Worm (Caenorhabditis elegans): ENCODE data around the gene F32D1.7.

Gene F32D1.7

DNA sequence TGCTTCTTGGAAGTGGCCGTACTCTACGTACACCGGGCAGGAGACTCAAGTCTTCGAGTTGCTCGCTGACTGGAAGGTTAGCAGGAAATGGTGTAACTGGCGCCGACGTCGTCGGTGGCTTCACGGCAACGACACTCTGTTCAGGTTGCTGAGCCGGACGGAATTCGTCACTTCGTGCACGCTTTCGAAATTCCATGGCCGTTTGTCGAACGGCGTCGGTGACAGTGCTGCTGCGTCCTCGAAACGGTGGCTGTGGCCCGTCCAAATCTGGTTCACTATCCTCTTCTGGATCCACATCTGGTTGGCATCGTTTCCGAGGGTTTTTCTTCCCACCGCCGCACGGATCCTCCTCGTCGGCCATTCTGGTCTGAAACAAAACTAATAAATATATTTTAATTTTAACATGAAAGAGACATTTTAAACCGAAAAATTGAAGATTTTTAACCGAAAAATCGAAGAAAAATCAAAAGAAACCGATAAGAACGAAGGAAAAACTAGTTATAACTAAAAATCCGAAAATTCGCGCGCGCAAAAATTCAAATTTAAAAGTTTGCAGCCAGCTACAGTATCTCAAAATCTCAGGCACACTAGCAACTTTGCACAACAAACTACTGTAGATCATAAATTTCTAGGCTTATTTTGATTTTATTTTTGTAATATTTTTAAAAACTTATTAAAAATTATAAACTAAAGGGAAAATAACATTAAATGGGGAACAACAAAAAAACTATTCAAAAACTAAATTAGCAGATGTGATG lies at the start of gene F32D1.7:
Gene F32D1.7, minus strand, starts transcription at position 367 of the 758 bp plus-strand sequence.
- TF ChIP-seq tbx-11 (GFP tag; IDR thresholded peaks at IDR 0.05) (no peak), flt-1 (GFP tag; IDR thresholded peaks at IDR 0.05) (no peak), pes-1 (GFP tag; IDR thresholded peaks at IDR 0.05) (no peak), ama-1 (optimal IDR thresholded peaks at IDR 0.05) (no peak), ceh-13 (GFP tag; optimal IDR thresholded peaks at IDR 0.05) (no peak), hmg-4 (GFP tag; optimal IDR thresholded peaks at IDR 0.05) (no peak), ets-7 (tag; optimal IDR thresholded peaks at IDR 0.05) (no peak), tra-4 (tag; optimal IDR thresholded peaks at IDR 0.05) (no peak), scrt-1 (GFP tag; IDR thresholded peaks at IDR 0.05) (no peak), hnd-1 (tag; optimal IDR thresholded peaks at IDR 0.05) (no peak), B0310.2 (tag; optimal IDR thresholded peaks at IDR 0.05) (no peak), ceh-36 (tag; optimal IDR thresholded peaks at IDR 0.05) (no peak), aly-1 (tag; optimal IDR thresholded peaks at IDR 0.05) (no peak), F13C5.2 (tag; optimal IDR thresholded peaks at IDR 0.05) (no peak), hmbx-1 (tag; optimal IDR thresholded peaks at IDR 0.05) (no peak), sea-1 (GFP tag; conservative IDR thresholded peaks at IDR 0.05) (no peak), tbx-37 (GFP tag; conservative IDR thresholded peaks at IDR 0.05) (no peak)

DNA sequence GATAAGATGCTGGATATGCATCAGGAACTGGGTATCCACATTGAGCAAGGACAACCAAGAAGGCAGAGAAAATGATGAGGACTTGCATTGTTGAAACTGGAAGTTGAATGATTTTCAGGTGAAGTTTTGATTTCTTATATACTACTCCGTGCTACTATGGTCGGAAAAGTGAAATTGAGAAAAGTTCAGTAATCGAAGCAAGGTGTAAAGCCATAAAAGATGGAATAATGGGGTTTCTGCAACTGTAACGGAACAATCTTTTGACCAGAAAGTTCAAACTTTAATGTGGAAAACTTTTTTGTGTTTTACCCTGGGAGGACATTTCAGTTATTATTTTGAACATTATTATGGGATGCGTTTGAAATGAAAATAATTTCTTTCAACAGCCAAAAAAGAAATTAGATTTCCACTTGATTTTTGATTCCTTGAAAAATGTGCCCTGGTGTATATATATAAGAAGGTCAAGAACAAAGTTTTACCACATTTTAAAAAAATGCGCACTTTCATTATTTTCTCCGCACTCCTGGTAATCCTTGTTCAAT lies 48.0 kb upstream of the F32D1.7 start, which contains the start of the genes Y47D7A.9 and Y47D7A.19:
Gene Y47D7A.9, minus strand, starts transcription at position 101 of the 542 bp plus-strand sequence.
Gene Y47D7A.19, plus strand, starts transcription at position 492 of the 542 bp plus-strand sequence.
- no peak for TF ChIP-seq ceh-13 (GFP tag; optimal IDR thresholded peaks at IDR 0.05)
- no peak for TF ChIP-seq pes-1 (GFP tag; IDR thresholded peaks at IDR 0.05)
- TF ChIP-seq sea-1 (GFP tag; conservative IDR thresholded peaks at IDR 0.05): no peak
- no peak for TF ChIP-seq hmbx-1 (tag; optimal IDR thresholded peaks at IDR 0.05)
- TF ChIP-seq tra-4 (tag; optimal IDR thresholded peaks at IDR 0.05): no peak
- no peak for TF ChIP-seq B0310.2 (tag; optimal IDR thresholded peaks at IDR 0.05)
- TF ChIP-seq hmg-4 (GFP tag; optimal IDR thresholded peaks at IDR 0.05): no peak
- no peak for TF ChIP-seq flt-1 (GFP tag; IDR thresholded peaks at IDR 0.05)
- no peak for TF ChIP-seq tbx-11 (GFP tag; IDR thresholded peaks at IDR 0.05)
- TF ChIP-seq F13C5.2 (tag; optimal IDR thresholded peaks at IDR 0.05): no peak
- TF ChIP-seq ceh-36 (tag; optimal IDR thresholded peaks at IDR 0.05): no peak
- no peak for TF ChIP-seq ets-7 (tag; optimal IDR thresholded peaks at IDR 0.05)
- TF ChIP-seq hnd-1 (tag; optimal IDR thresholded peaks at IDR 0.05): no peak
- TF ChIP-seq scrt-1 (GFP tag; IDR thresholded peaks at IDR 0.05): no peak
- TF ChIP-seq tbx-37 (GFP tag; conservative IDR thresholded peaks at IDR 0.05): no peak
- no peak for TF ChIP-seq ama-1 (optimal IDR thresholded peaks at IDR 0.05)

ce11 chrV:4423087-4423486 lies 47.1 kb upstream of the F32D1.7 start:
- TF ChIP-seq tbx-37 (GFP tag; conservative IDR thresholded peaks at IDR 0.05): no peak
- TF ChIP-seq hmg-4 (GFP tag; optimal IDR thresholded peaks at IDR 0.05): no peak
- TF ChIP-seq aly-1 (tag; optimal IDR thresholded peaks at IDR 0.05): no peak
- TF ChIP-seq ama-1 (optimal IDR thresholded peaks at IDR 0.05): no peak
- TF ChIP-seq ceh-13 (GFP tag; optimal IDR thresholded peaks at IDR 0.05): no peak
- no peak for TF ChIP-seq F13C5.2 (tag; optimal IDR thresholded peaks at IDR 0.05)
- no peak for TF ChIP-seq ets-7 (tag; optimal IDR thresholded peaks at IDR 0.05)
- no peak for TF ChIP-seq hmbx-1 (tag; optimal IDR thresholded peaks at IDR 0.05)

DNA sequence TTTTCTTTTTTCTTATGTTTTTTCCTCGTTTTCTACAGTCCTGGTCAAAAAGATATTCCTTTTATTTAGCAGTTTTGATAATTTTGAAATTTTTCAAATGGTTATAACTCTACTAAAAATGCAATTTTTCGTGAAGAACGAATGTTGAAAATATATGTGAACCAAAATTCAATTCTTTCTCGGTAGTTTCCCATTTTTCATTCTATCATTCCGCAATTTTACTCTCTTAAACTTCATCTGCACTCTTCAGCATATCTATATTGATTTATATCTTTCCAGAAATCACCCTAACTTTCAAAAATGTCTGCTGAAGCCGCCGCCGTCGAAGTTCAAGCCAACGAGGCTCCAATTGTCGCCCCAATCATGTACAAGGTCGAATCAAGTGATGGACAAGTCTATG lies 46.2 kb upstream of the F32D1.7 start, which contains the start of gene skr-7:
Gene skr-7, plus strand, starts transcription at position 301 of the 400 bp plus-strand sequence.
- TF ChIP-seq tra-4 (tag; optimal IDR thresholded peaks at IDR 0.05): no peak
- no peak for TF ChIP-seq ceh-36 (tag; optimal IDR thresholded peaks at IDR 0.05)
- TF ChIP-seq flt-1 (GFP tag; IDR thresholded peaks at IDR 0.05): no peak
- TF ChIP-seq hnd-1 (tag; optimal IDR thresholded peaks at IDR 0.05): no peak
- no peak for TF ChIP-seq hmbx-1 (tag; optimal IDR thresholded peaks at IDR 0.05)
- no peak for TF ChIP-seq F13C5.2 (tag; optimal IDR thresholded peaks at IDR 0.05)
- no peak for TF ChIP-seq ets-7 (tag; optimal IDR thresholded peaks at IDR 0.05)
- no peak for TF ChIP-seq hmg-4 (GFP tag; optimal IDR thresholded peaks at IDR 0.05)
- no peak for TF ChIP-seq aly-1 (tag; optimal IDR thresholded peaks at IDR 0.05)
- TF ChIP-seq tbx-37 (GFP tag; conservative IDR thresholded peaks at IDR 0.05): no peak
- no peak for TF ChIP-seq tbx-11 (GFP tag; IDR thresholded peaks at IDR 0.05)
- no peak for TF ChIP-seq B0310.2 (tag; optimal IDR thresholded peaks at IDR 0.05)
- TF ChIP-seq sea-1 (GFP tag; conservative IDR thresholded peaks at IDR 0.05): no peak
- TF ChIP-seq pes-1 (GFP tag; IDR thresholded peaks at IDR 0.05): no peak
- no peak for TF ChIP-seq scrt-1 (GFP tag; IDR thresholded peaks at IDR 0.05)
- no peak for TF ChIP-seq ama-1 (optimal IDR thresholded peaks at IDR 0.05)
- TF ChIP-seq ceh-13 (GFP tag; optimal IDR thresholded peaks at IDR 0.05): no peak

DNA sequence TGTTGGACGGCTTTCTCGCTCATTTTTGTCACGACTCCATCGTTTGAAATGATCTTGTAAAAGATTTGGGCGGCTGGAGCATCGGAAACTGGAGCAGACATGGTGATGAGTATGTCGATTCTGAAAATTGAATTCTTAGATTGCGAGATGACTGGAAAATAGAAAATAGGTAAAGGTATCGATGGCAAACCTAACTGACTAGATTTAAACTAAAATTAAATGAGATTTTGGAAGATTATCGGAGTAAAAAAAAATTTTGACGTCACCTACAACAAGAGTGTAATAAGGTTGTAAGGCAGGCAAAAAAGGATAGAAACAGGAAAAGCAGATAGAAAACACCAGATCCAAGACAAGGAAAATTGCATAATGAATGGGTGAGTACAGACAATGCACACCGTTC lies 45.5 kb upstream of the F32D1.7 start, which contains the start of gene skr-14:
Gene skr-14, minus strand, starts transcription at position 101 of the 400 bp plus-strand sequence.
- TF ChIP-seq hnd-1 (tag; optimal IDR thresholded peaks at IDR 0.05): no peak
- TF ChIP-seq flt-1 (GFP tag; IDR thresholded peaks at IDR 0.05): no peak
- TF ChIP-seq aly-1 (tag; optimal IDR thresholded peaks at IDR 0.05): no peak
- TF ChIP-seq pes-1 (GFP tag; IDR thresholded peaks at IDR 0.05): no peak
- TF ChIP-seq ceh-13 (GFP tag; optimal IDR thresholded peaks at IDR 0.05): no peak
- TF ChIP-seq sea-1 (GFP tag; conservative IDR thresholded peaks at IDR 0.05): no peak
- TF ChIP-seq B0310.2 (tag; optimal IDR thresholded peaks at IDR 0.05): no peak
- no peak for TF ChIP-seq scrt-1 (GFP tag; IDR thresholded peaks at IDR 0.05)
- TF ChIP-seq tra-4 (tag; optimal IDR thresholded peaks at IDR 0.05): no peak
- TF ChIP-seq tbx-37 (GFP tag; conservative IDR thresholded peaks at IDR 0.05): no peak
- no peak for TF ChIP-seq hmbx-1 (tag; optimal IDR thresholded peaks at IDR 0.05)
- TF ChIP-seq F13C5.2 (tag; optimal IDR thresholded peaks at IDR 0.05): no peak
- no peak for TF ChIP-seq ama-1 (optimal IDR thresholded peaks at IDR 0.05)
- TF ChIP-seq ceh-36 (tag; optimal IDR thresholded peaks at IDR 0.05): no peak
- no peak for TF ChIP-seq hmg-4 (GFP tag; optimal IDR thresholded peaks at IDR 0.05)
- no peak for TF ChIP-seq ets-7 (tag; optimal IDR thresholded peaks at IDR 0.05)
- no peak for TF ChIP-seq tbx-11 (GFP tag; IDR thresholded peaks at IDR 0.05)

ce11 chrV:4419767-4420322 lies 43.9 kb upstream of the F32D1.7 start, which contains the start of the genes Y47D7A.7 and Y47D7A.2:
Y47D7A.7 (minus strand) TSS chrV:4419867.
Y47D7A.2 (plus strand) TSS chrV:4420272.
- TF ChIP-seq F13C5.2 (tag; optimal IDR thresholded peaks at IDR 0.05) (no peak), ama-1 (optimal IDR thresholded peaks at IDR 0.05) (no peak), ets-7 (tag; optimal IDR thresholded peaks at IDR 0.05) (no peak), tra-4 (tag; optimal IDR thresholded peaks at IDR 0.05) (no peak)
